Fruit fly (Drosophila melanogaster) whole organism, larva: ENCODE data around the gene CG11837.

Source experiments
- noc ChIP-seq: fragments of 200-800 bp; sonication (Bioruptor generic); optimal IDR thresholded peaks from 3 replicates; lab custom pipeline; 2019; ENCODE audit warnings: missing biosample characterization, mild to moderate bottlenecking, missing genetic modification characterization, moderate library complexity

The CG11837 gene

DNA sequence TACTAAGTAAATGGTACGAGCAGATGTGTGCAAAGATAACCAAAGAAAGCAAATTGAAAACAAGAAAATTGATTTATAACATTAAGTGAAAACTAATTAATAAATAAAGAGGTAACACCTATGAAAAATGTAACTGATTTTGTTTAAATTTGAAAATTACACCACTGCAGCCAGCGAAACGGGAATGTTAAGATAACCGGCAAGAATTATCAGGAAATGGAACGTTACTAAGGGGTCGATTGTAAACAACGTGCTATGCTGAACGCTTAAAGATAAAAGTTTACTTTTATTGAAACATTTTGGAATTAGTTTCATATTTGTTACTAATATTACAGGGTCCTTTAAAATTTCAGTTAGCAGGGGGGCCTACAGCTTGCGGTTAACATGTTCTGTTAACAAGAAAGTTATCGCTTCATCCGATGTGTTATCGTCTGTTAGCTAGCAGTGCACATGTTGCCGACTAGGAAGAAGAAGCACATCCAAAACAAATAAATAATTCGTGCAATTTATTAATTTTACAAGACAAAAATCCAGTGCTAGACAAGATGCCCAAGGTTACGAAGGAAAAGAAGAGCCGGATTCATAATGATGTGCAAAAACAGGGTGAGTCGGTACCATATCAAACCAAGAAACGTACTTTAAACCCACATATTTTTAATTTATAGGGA is at the start of gene CG11837:
CG11837 (plus strand) TSS at position 439 of the 668 bp plus-strand sequence.
- no peak for TF ChIP-seq noc (tag; lab: Kevin White, UChicago)

DNA sequence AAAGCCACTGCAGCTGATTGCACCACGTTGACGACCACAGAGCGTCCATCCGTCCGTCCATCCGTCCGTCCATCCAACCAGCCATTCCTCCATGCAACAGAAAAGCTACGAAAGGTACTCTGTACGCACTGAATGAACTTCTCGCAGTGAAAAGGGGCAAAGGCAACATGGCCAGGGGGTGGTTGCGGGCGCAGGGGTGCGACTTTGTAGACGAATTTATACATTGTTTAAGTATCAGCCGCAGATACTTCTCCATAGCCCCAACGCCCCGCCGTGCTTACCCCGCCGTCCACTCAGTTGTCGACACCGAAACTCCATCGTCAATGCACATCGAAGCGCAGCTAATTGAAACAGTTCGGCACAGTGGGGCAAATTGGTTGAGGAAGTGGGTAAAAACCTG is 49.3 kb upstream of the CG11837 start:
- no peak for TF ChIP-seq noc (tag; lab: Kevin White, UChicago)

DNA sequence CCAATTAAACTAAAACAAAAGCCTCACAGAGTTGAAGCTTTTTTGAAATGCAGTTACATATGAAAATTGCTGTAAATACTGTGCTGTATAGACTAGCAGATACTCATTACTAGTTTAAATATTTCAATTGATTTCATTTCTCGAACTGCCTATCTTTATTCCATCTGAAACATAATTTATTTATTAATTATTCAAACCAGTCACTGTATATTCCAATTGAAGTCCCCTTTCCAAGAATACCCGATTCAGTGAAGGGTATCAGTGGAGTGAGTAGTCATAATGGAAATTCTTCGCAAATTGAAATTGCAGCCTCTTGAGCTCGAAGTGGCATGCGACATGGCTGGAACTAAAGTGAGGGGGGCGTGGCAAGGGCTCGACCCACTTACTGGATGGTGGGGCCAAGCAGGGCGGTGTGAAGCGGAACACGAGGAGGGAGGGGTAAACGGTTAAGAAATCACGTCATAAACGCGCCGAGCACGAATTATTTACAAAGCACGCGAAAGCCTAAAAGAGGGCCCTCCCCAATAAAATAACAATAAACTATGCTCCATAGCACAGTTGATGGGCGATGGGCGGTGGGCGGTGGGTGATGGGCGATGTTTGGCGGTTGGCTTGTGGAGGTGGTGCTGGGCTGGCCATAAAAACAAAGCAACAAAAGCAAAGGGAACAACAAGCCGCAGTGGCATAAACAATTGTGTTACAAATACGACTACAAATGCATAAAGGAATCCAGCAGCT is 44.2 kb upstream of the CG11837 start:
- TF ChIP-seq noc (tag; lab: Kevin White, UChicago) = no peak

dm6 chr3R:29005622-29006018 is 43.7 kb upstream of the CG11837 start:
- no peak for TF ChIP-seq noc (tag; lab: Kevin White, UChicago)

DNA sequence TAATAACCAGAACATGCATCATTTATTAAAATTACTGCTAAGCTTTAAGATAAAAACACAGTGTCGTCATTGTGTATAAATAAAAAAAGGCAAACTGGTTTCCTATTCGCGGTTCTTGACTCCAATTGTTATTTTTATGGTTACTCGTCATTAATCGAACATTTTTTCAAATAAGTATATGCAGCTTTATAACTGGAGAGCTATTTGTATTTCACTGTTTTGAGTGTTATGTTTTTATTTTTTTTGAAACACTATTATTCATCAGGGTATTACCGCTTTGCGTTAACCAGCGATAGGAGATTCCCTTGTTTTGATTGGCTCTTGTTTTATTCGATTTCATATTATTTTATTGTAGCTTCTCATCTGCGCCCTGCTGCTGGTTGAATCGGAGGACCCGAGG is 38.1 kb upstream of the CG11837 start:
- TF ChIP-seq noc (tag; lab: Kevin White, UChicago) = no peak

DNA sequence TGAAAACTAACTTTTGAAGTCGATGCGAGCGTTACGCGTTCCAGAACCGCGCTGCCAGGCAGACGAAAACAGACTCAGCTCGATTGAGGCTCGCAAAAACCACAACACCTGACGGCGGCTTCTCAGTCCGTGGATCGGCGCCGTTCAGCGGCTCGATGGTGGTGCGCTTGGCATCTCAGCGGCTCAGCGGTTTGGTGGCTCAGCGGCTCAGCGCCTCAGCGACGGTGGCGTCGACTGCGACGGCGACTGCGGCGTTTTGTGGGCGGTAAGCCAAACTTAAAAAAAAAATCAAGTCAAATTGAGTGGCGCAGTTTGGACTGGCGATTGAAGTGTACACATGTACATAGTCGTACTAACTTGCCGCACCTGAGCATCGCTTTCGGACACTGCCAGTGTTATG is 28.9 kb upstream of the CG11837 start, which contains the start of gene wat:
wat (minus strand) TSS at position 41 of the 400 bp plus-strand sequence.
- no peak for TF ChIP-seq noc (tag; lab: Kevin White, UChicago)

- no peak for TF ChIP-seq noc (tag; lab: Kevin White, UChicago)
Observed at dm6 chr3R:29024671-29025070, 24.6 kb upstream of the CG11837 start, which contains the start of gene CG14518. TSS of gene CG14518 (plus strand) at chr3R:29024971.

DNA sequence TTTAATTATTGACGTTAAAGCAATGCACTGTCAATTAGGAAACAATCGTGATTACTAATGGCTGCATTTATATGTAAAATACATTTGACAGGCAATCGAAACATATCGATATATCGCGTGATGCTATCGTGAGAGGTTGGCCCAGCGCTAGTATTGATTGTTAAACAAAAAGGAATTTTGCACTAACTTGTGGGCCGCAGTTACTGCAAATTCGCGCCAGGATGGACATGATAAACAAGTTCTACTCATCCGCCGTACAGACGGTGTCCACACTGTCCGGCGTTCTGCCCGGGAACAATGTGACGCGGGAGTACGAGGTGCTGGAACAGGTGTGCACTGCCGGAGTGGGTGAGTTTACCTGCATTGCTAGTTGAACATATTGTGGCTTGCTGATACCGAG is 22.2 kb upstream of the CG11837 start, which contains the start of the genes eIF4E6 and CG1951:
eIF4E6 (minus strand) TSS at position 53 of the 400 bp plus-strand sequence.
CG1951 (plus strand) TSS at position 115 of the 400 bp plus-strand sequence.
- no peak for TF ChIP-seq noc (tag; lab: Kevin White, UChicago)

DNA sequence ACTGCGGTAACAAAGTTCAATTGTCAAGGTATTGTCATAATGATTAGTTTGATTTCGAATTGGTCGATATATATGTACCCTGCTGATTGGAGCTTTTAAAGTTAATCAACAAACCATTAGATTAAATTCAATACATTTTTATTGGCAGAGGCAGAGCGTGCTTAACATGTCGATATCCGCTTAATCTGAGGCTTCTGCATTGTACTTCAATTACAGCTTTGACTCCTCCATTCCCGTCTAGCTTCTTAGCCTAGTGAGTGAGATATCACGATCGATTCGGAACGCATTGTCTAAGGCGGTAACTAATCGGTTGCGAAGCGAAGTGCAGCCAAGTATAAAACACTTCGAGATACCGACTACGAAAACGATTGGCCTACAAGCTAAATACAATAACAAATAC is 16.8 kb upstream of the CG11837 start, which contains the start of gene Ssl2:
Ssl2 (minus strand) TSS at position 101 of the 400 bp plus-strand sequence.
- no peak for TF ChIP-seq noc (tag; lab: Kevin White, UChicago)

dm6 chr3R:29033909-29034629 is 15.2 kb upstream of the CG11837 start, which contains the start of the genes beta4GalNAcTB and Cpsf100:
TSS of gene beta4GalNAcTB (minus strand) at chr3R:29034008.
TSS of gene Cpsf100 (plus strand) at chr3R:29034573.
- TF ChIP-seq noc (tag; lab: Kevin White, UChicago) = peak; percentile 78

- peak; percentile 43 for TF ChIP-seq noc (tag; lab: Kevin White, UChicago)
Observed at dm6 chr3R:29038960-29039581, 10.2 kb upstream of the CG11837 start, which contains the start of the genes Slu7 and Pkc98E. TSS of gene Slu7 (minus strand) at chr3R:29039071. TSS of gene Pkc98E (plus strand) at chr3R:29039156.

DNA sequence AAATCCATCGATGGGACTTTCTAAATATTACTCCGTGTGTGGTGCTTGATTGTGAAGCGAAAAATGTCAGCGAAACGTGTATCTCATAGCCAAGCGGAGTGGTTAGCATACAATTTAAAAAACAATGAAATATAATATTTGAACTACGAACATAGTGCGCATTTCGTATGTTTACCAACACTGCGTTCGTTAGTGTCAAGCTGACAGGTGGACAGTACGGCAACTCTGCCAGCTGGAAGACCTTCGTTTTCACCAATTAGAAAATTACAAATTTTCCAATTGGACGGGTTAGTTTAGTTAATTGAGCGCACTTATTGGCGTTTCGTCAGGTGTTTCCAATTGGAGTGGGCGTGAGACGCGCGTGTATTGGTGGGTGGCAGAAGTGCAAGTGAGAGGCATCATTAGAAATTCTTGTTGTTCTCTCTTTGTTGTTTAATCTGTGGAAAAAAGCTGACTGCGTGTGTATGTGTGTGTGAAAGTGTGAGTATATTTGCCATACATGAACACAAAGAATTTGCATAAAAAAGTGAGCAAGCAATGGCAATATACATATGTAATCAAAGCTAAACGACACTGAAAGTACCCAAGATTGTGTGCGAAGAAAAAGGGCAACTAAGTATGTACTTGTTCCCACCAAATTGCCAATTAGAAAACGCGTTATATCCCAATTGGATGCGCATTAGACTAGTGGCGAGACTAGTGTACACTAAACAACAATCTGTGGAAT is 9.4 kb upstream of the CG11837 start:
- TF ChIP-seq noc (tag; lab: Kevin White, UChicago) = no peak

DNA sequence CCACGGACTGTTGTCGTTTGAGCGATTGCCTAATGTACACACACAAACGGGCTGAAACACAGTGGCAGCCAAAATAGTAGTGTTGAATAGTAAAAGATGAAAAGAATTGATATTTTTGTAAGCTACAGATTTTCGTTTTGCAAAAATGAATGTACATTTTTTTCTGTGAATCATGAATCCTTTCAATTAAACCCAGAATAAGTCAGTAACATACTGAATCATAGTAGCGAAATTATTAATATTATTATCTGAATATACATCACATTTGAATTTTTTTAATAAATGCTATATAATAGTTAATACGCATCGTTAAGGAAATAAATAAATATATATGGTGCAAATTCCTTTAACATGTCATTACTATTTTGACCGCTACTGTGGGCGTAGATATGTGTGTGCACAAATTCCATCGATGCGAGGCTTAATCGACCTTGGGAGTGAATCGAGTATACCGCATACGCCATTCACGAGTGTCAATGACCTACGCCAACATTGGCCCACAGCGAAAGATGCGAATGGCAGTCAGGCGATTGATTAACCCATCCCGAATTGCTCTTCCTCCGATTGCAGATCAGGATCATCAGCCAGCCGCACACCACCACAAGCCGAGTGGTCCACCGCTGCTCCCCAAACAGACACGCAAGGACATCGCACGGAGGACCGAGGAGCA is 8.6 kb upstream of the CG11837 start:
- no peak for TF ChIP-seq noc (tag; lab: Kevin White, UChicago)

DNA sequence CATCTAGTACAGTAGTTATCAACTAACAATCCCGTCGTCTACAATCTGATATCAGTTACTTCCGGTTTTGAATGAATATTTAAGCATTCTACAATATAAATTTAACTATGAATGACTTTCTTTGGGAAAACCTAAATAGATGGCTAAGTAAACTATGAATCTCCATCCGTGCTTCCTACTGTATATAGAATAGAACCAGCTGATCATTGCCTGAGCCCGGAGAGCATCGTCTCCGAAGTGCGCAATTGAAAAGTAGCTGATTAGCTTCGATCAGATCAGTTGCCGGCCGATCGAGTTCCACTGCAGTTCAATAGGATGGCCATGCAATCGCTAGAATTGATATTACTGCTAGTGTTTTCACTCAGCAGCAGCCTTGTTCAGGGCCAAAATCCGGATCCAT is 1.5 kb downstream of the CG11837 start, which contains the start of gene CG11841:
CG11841 (plus strand) TSS at position 301 of the 400 bp plus-strand sequence.
- no peak for TF ChIP-seq noc (tag; lab: Kevin White, UChicago)
